Fruit fly (Drosophila melanogaster): ENCODE measurements around the gene CG11977.
A peak's percentile ranks its signal among the peaks of the same experiment; 100 is the strongest.

Gene CG11977

dm6 chr3R:8998243-8998642 lies 746 bp downstream of the CG11977 start:
- TF ChIP-seq ash1 (GFP tag; optimal IDR thresholded peaks at IDR 0.05), result no peak
- 0 out of 3 replicates have a peak, but pooled peaks have one; percentile 17 for TF ChIP-seq tgo (GFP tag; IDR thresholded peaks at IDR 0.05)
- no peak for TF ChIP-seq dysf (GFP tag; IDR thresholded peaks at IDR 0.05)
- no peak for TF ChIP-seq pan (optimal IDR thresholded peaks at IDR 0.05)
- TF ChIP-seq pan (GFP tag; optimal IDR thresholded peaks at IDR 0.05 in 1 of 2, IDR thresholded peaks at IDR 0.05 in 1 of 2), result no peak

- TF ChIP-seq sd (tag; optimal IDR thresholded peaks at IDR 0.05) (peak; percentile 89), kni (GFP tag; optimal IDR thresholded peaks at IDR 0.05) (peak; percentile 72), Deaf1 (tag; optimal IDR thresholded peaks at IDR 0.05) (peak; percentile 87), Dbx (GFP tag; IDR thresholded peaks at IDR 0.05) (peak; percentile 14; the same call in 1 of the 3 replicates), NFAT (GFP tag; IDR thresholded peaks at IDR 0.05) (no peak), stc (GFP tag; IDR thresholded peaks at IDR 0.05) (0 out of 2 replicates have a peak, but pooled peaks have one; percentile 11), CG13894 (tag; optimal IDR thresholded peaks at IDR 0.05) (peak; percentile 40), chinmo (GFP tag; IDR thresholded peaks at IDR 0.05; ENCODE audit: partially characterized antibody) (0 out of 4 replicates have a peak, but pooled peaks have one; percentile 43), oc (tag; optimal IDR thresholded peaks at IDR 0.05) (peak; percentile 63), Blimp-1 (GFP tag; optimal IDR thresholded peaks at IDR 0.05) (peak; percentile 72), CG10543 (GFP tag; optimal IDR thresholded peaks at IDR 0.05) (peak; percentile 11), B-H2 (GFP tag; optimal IDR thresholded peaks at IDR 0.05) (peak; percentile 37), Gug (GFP tag; IDR thresholded peaks at IDR 0.05) (no peak), Pdp1 (GFP tag; optimal IDR thresholded peaks at IDR 0.05) (peak in 1 of 2 experiments; percentile 9), CG12769 (tag; optimal IDR thresholded peaks at IDR 0.05) (peak; percentile 89), fru (optimal IDR thresholded peaks at IDR 0.05) (no peak), CG13287 (GFP tag; IDR thresholded peaks at IDR 0.05; ENCODE audit: partially characterized antibody) (peak; percentile 25; the same call in 1 of the 2 replicates), gsb-n (tag; optimal IDR thresholded peaks at IDR 0.05) (peak; percentile 2), kay (GFP tag; optimal IDR thresholded peaks at IDR 0.05) (no peak)
Observed at dm6 chr3R:9001720-9002240, 4.3 kb downstream of the CG11977 start.

- TF ChIP-seq CG8944 (GFP tag; optimal IDR thresholded peaks at IDR 0.05) (no peak), CG12659 (GFP tag; optimal IDR thresholded peaks at IDR 0.05) (no peak), CG2120 (GFP tag; optimal IDR thresholded peaks at IDR 0.05) (peak; percentile 19), CG30431 (GFP tag; optimal IDR thresholded peaks at IDR 0.05) (no peak), zfh2 (GFP tag; optimal IDR thresholded peaks at IDR 0.05) (no peak), Deaf1 (tag; optimal IDR thresholded peaks at IDR 0.05) (no peak), CG18619 (GFP tag; optimal IDR thresholded peaks at IDR 0.05) (no peak), Hr3 (GFP tag; optimal IDR thresholded peaks at IDR 0.05) (no peak), CG15696 (tag; optimal IDR thresholded peaks at IDR 0.05) (no peak), NC2α (GFP tag; optimal IDR thresholded peaks at IDR 0.05) (no peak), CG9932 (GFP tag; IDR thresholded peaks at IDR 0.05) (no peak), sd (tag; optimal IDR thresholded peaks at IDR 0.05) (peak; percentile 34), ab (GFP tag; optimal IDR thresholded peaks at IDR 0.05) (no peak), Med (GFP tag) (peak; percentile 73), Dll (GFP tag; IDR thresholded peaks at IDR 0.05; ENCODE audit: partially characterized antibody) (no peak), ap (GFP tag; IDR thresholded peaks at IDR 0.05) (no peak), Fer3 (tag; optimal IDR thresholded peaks at IDR 0.05) (peak; percentile 10), Hmr (GFP tag; optimal IDR thresholded peaks at IDR 0.05) (peak; percentile 4), Poxn (GFP tag; IDR thresholded peaks at IDR 0.05) (no peak), ttk (GFP tag; IDR thresholded peaks at IDR 0.05) (no peak), Scr (GFP tag; IDR thresholded peaks at IDR 0.05; ENCODE audit: partially characterized antibody) (no peak), CG7745 (tag; optimal IDR thresholded peaks at IDR 0.05) (no peak), D19B (GFP tag; optimal IDR thresholded peaks at IDR 0.05) (peak; percentile 75), row (GFP tag; IDR thresholded peaks at IDR 0.05) (peak; percentile 21; the same call in 1 of the 3 replicates), dati (GFP tag; IDR thresholded peaks at IDR 0.05) (no peak), aop (GFP tag; IDR thresholded peaks at IDR 0.05) (no peak), Nf-YB (GFP tag; optimal IDR thresholded peaks at IDR 0.05) (no peak)
Observed at dm6 chr3R:9002542-9002941, 5.0 kb downstream of the CG11977 start.
